Worm (Caenorhabditis elegans) whole organism, mixed stage, embryonic: ENCODE measurements around the gene C48B4.13.

Experiments
- M03D4.4 ChIP-seq: sonication (generic microtip); optimal IDR thresholded peaks from 2 replicates; lab custom pipeline; 2017; ENCODE audit warnings: mild to moderate bottlenecking, missing genetic modification characterization, missing compliant biosample characterization
- ceh-39 ChIP-seq: fragments of 150-350 bp; optimal IDR thresholded peaks from 2 replicates; lab custom pipeline; 2014; ENCODE audit warnings: missing biosample characterization, missing genetic modification characterization
- ceh-83 ChIP-seq: fragments of 200-800 bp; sonication (Bioruptor generic); optimal IDR thresholded peaks from 2 replicates; lab custom pipeline; 2018; ENCODE audit warnings: mild to moderate bottlenecking, missing genetic modification characterization, missing compliant biosample characterization
- cnd-1 ChIP-seq: fragments of 200-800 bp; sonication (Bioruptor generic); optimal IDR thresholded peaks from 2 replicates; lab custom pipeline; 2018; ENCODE audit warnings: mild to moderate bottlenecking, missing genetic modification characterization, missing compliant biosample characterization
- drap-1 ChIP-seq: fragments of 200-800 bp; sonication (Bioruptor generic); optimal IDR thresholded peaks from 3 replicates; lab custom pipeline; 2018; ENCODE audit warnings: mild to moderate bottlenecking, missing genetic modification characterization, missing compliant biosample characterization
- lin-13 ChIP-seq: fragments of 150-350 bp; optimal IDR thresholded peaks from 2 replicates; lab custom pipeline; 2014; ENCODE audit warnings: missing biosample characterization, missing genetic modification characterization
- nhr-12 ChIP-seq: fragments of 150-350 bp; optimal IDR thresholded peaks from 2 replicates; lab custom pipeline; 2014; ENCODE audit warnings: missing biosample characterization, missing genetic modification characterization
- nhr-76 ChIP-seq: sonication (generic microtip); optimal IDR thresholded peaks from 2 replicates; lab custom pipeline; 2017; ENCODE audit warnings: missing biosample characterization, missing genetic modification characterization
- pha-4 ChIP-seq: fragments of 150-350 bp; optimal IDR thresholded peaks from 2 replicates; lab custom pipeline; 2018; ENCODE audit warnings: missing biosample characterization, missing genetic modification reagents, missing genetic modification characterization
- snpc-4 ChIP-seq: fragments of 150-350 bp; optimal IDR thresholded peaks from 2 replicates; lab custom pipeline; 2014; ENCODE audit warnings: missing biosample characterization, missing genetic modification characterization
- unc-120 ChIP-seq: sonication (generic microtip); optimal IDR thresholded peaks from 2 replicates; lab custom pipeline; 2017; ENCODE audit warnings: missing genetic modification characterization, missing compliant biosample characterization; ENCODE audit not compliant: poor library complexity, severe bottlenecking
- unc-39 ChIP-seq: fragments of 150-350 bp; optimal IDR thresholded peaks from 2 replicates; lab custom pipeline; 2014; ENCODE audit warnings: missing biosample characterization, missing genetic modification characterization
- unc-62 ChIP-seq: fragments of 150-350 bp; optimal IDR thresholded peaks from 2 replicates; lab custom pipeline; 2014; ENCODE audit warnings: missing biosample characterization, missing genetic modification reagents, missing genetic modification characterization
- ztf-11 ChIP-seq: fragments of 150-350 bp; optimal IDR thresholded peaks from 2 replicates; lab custom pipeline; 2014; ENCODE audit warnings: missing biosample characterization, missing genetic modification characterization

DNA sequence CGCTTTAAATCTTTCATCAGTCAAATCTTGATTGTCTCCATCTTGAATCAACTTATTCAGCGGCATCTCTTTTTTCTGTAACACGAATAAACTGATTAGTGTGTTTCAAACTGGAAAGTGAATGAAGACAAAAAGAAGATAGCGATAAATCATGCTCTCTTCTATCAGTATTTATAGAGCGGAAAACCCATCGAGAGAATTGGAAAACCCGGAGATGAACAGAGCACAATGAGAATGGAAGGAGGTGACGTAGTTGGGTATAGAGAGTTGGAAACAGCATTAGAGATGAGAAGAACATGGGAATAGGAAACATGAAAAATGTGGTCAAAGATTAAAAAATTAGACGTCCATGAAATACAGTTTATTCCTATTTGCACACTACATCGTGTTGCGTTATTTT lies 23.6 kb downstream of the C48B4.13 start, which contains the start of gene acox-1.5:
- no peak for TF ChIP-seq drap-1
- no peak for TF ChIP-seq snpc-4 (tag; lab: Kevin White, UChicago)
- no peak for TF ChIP-seq nhr-76 (tag; lab: Kevin White, UChicago)
- TF ChIP-seq cnd-1 (tag; lab: Kevin White, UChicago): no peak
- TF ChIP-seq lin-13: no peak
- no peak for TF ChIP-seq unc-62 (GFP tag; lab: Kevin White, UChicago)
- TF ChIP-seq ceh-39 (tag; lab: Kevin White, UChicago): no peak
- TF ChIP-seq ztf-11 (tag; lab: Kevin White, UChicago): no peak
- TF ChIP-seq unc-39 (tag; lab: Kevin White, UChicago): no peak
- no peak for TF ChIP-seq ceh-83
- no peak for TF ChIP-seq pha-4 (tag; lab: Kevin White, UChicago)
- no peak for TF ChIP-seq nhr-12 (tag; lab: Kevin White, UChicago)
- no peak for TF ChIP-seq unc-120 (tag; lab: Kevin White, UChicago)
- TF ChIP-seq M03D4.4 (tag; lab: Kevin White, UChicago): no peak
